Fruit fly (Drosophila melanogaster): ENCODE measurements around the gene Msh6.

dm6 chr3L:15174086-15174485 is 15.7 kb upstream of the Msh6 start:
- TF ChIP-seq CG8478 (optimal IDR thresholded peaks at IDR 0.05), result no peak
- TF ChIP-seq CTCF (optimal IDR thresholded peaks at IDR 0.05), result no peak

All from S2 (cell line).